Worm (Caenorhabditis elegans): Measurements from ENCODE around the gene ZC412.3.
"Not testable (repeated sequence)": the region's sequence is repeated elsewhere in the genome, so short reads cannot be mapped to it uniquely, and the experiment has no call there.

The ZC412.3 gene

DNA sequence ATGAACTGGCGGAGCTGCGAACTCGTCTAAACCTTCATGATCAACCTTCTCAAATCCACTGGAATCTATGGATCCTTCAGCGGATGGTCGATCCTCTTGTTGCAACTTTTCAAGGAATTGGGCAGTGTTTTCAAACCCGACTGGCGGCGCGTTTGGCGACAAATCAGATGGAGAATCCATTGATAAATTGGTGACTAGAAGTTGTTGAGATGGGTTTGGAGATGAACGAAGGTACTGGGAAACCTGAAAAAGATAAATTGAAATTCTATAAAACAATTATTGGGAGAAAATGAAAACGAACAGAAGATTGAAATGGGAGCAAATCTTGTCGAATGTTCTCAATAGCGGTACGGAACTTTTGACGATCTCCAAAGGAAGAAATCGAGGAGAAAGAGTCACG, 33.2 kb downstream of the ZC412.3 start:
- TF ChIP-seq ztf-29 (GFP tag; IDR thresholded peaks at IDR 0.05) (no peak), med-1 (GFP tag; optimal IDR thresholded peaks at IDR 0.05; ENCODE audit: insufficient read depth) (no peak), tab-1 (GFP tag; IDR thresholded peaks at IDR 0.05) (no peak)

DNA sequence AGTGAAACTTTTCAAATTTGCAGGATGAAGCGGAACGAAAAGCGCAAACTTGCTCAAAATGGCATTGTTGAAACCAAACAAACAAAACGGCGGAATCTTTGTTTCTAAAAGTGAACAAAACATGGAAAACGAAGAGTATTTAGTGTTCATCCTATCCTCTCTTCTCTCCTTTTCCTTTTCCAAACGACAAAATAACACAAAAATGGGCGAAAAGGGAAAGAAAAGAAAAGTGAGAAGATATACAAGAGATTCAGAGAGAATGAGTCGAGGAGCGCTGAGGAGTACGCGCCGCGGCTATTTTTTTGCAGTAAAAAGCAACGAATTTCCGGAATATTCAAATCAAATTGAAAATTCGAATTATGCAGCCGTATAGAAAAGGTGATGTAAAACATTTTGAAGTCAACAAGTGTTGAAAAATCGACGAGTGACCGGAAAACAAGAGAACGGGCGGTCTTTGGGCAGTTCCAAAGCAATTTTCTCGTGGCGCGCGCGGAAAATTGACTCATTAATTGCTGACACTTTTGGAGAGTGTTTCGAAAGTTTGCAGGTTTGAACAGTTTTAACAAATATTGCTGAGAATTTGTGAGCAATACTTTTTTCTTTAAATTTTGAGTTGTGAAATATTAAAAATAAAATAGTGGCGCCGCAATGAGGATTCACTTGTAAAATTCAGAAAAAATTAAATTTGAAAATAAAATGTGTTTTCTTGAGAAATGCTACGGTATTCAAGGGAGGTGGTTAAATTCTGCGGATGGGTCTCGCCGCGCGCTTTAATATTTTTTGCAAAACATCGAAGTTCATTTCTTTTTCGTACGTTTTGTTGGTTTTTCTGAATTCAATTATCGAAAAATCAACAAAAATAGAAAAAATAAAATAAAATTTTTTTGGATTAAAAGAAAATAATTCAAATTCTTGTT, 36.0 kb downstream of the ZC412.3 start:
- no peak for TF ChIP-seq tab-1 (GFP tag; IDR thresholded peaks at IDR 0.05)
- no peak for TF ChIP-seq klf-2 (GFP tag; conservative IDR thresholded peaks at IDR 0.05)
- no peak for TF ChIP-seq flt-1 (GFP tag; IDR thresholded peaks at IDR 0.05)
- no peak for TF ChIP-seq cog-1 (tag; optimal IDR thresholded peaks at IDR 0.05)
- no peak for TF ChIP-seq ztf-23 (GFP tag; IDR thresholded peaks at IDR 0.05)
- TF ChIP-seq med-1 (GFP tag; optimal IDR thresholded peaks at IDR 0.05; ENCODE audit: insufficient read depth), result no peak

DNA sequence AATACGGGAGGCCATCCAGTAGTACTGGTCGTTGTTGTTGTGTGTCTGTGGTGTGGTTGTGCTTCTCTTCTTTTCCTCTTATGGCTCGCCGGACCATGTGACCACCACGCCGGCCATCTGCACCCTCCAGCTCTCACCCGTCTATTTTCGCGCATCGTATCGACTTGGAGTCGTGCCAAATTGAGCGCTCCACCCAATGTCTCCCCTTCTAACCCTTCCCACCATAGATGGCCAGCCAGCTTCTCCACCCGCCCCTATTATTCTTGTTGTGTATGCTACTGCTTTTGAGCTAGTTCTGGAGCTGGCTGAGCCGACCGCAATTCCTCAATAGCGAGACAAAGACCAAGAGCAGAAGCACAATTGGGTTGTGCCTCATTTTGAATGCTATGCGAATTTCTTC, 38.1 kb downstream of the ZC412.3 start:
- no peak for TF ChIP-seq T22C8.4 (GFP tag; IDR thresholded peaks at IDR 0.05)
- TF ChIP-seq ztf-23 (GFP tag; IDR thresholded peaks at IDR 0.05), result peak; percentile 63; the same call in 1 of the 2 replicates
- no peak for TF ChIP-seq klf-2 (GFP tag; conservative IDR thresholded peaks at IDR 0.05)
- TF ChIP-seq ref-1 (GFP tag; conservative IDR thresholded peaks at IDR 0.05), result no peak
- peak; percentile 51; the same call in 1 of the 2 replicates for TF ChIP-seq flt-1 (GFP tag; IDR thresholded peaks at IDR 0.05)
- no peak for TF ChIP-seq cog-1 (tag; optimal IDR thresholded peaks at IDR 0.05)
- no peak for TF ChIP-seq med-1 (GFP tag; optimal IDR thresholded peaks at IDR 0.05; ENCODE audit: insufficient read depth)
- no peak for TF ChIP-seq tab-1 (GFP tag; IDR thresholded peaks at IDR 0.05)
- TF ChIP-seq ztf-29 (GFP tag; IDR thresholded peaks at IDR 0.05), result no peak

DNA sequence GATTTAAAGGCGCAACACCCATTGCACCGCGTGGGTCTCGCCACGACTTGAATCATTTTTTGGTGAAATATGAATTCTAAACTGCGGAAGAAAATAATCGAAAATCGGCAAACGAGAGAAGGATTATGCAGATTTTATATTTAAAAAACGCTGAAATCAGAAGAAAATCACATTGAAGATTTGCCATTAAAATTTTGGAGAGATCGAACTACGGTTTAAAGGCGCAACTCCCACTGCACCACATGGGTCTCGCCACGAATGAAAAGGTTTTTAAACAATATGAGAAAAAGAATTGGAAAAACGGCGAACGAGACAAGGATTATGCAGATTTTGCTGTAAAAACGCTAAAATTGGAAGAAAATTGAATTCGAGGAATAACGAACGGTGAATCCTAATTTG, 38.6 kb downstream of the ZC412.3 start:
- TF ChIP-seq ztf-23 (GFP tag; IDR thresholded peaks at IDR 0.05), result no peak
- TF ChIP-seq ref-1 (GFP tag; conservative IDR thresholded peaks at IDR 0.05), result no peak
- TF ChIP-seq klf-2 (GFP tag; conservative IDR thresholded peaks at IDR 0.05), result no peak
- TF ChIP-seq T22C8.4 (GFP tag; IDR thresholded peaks at IDR 0.05), result no peak
- no peak for TF ChIP-seq med-1 (GFP tag; optimal IDR thresholded peaks at IDR 0.05; ENCODE audit: insufficient read depth)
- no peak for TF ChIP-seq ztf-29 (GFP tag; IDR thresholded peaks at IDR 0.05)
- TF ChIP-seq cog-1 (tag; optimal IDR thresholded peaks at IDR 0.05), result no peak
- no peak for TF ChIP-seq flt-1 (GFP tag; IDR thresholded peaks at IDR 0.05)
- no peak for TF ChIP-seq tab-1 (GFP tag; IDR thresholded peaks at IDR 0.05)

DNA sequence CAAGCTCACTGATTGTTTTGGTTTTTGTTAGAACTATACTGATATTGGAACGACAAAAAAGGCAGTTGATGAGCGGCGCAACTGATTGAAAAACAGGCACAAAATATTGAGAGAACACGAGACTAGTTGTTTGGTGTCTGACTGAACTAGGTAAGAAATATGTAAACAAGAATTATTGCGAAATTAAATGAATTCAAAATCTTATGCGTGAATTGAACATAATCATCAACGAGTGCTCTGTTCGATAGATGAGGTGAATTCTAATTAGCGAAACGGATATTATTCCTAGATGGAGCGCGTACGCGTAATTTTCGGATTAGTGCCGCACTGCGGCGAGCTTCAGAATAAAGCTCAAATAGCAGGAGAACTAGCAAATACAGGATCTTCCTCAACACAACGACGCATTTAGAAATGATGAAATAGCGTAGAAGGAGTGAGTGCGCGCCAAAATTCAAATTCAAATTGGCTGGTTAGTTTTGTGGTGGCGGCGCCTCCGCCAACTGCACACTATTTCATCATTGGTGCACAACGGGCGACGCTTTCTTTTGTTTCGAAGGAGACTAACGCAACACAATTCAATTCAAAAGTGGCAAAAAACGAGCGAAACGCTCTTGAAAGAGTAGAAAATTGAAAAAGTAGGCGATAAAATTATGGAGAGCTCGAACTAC, 39.1 kb downstream of the ZC412.3 start:
- TF ChIP-seq T22C8.4 (GFP tag; IDR thresholded peaks at IDR 0.05), result no peak
- no peak for TF ChIP-seq ztf-29 (GFP tag; IDR thresholded peaks at IDR 0.05)
- TF ChIP-seq ztf-23 (GFP tag; IDR thresholded peaks at IDR 0.05), result 0 out of 2 replicates have a peak, but pooled peaks have one; percentile 48
- no peak for TF ChIP-seq med-1 (GFP tag; optimal IDR thresholded peaks at IDR 0.05; ENCODE audit: insufficient read depth)
- no peak for TF ChIP-seq flt-1 (GFP tag; IDR thresholded peaks at IDR 0.05)
- no peak for TF ChIP-seq tab-1 (GFP tag; IDR thresholded peaks at IDR 0.05)
- TF ChIP-seq cog-1 (tag; optimal IDR thresholded peaks at IDR 0.05), result no peak
- no peak for TF ChIP-seq klf-2 (GFP tag; conservative IDR thresholded peaks at IDR 0.05)

DNA sequence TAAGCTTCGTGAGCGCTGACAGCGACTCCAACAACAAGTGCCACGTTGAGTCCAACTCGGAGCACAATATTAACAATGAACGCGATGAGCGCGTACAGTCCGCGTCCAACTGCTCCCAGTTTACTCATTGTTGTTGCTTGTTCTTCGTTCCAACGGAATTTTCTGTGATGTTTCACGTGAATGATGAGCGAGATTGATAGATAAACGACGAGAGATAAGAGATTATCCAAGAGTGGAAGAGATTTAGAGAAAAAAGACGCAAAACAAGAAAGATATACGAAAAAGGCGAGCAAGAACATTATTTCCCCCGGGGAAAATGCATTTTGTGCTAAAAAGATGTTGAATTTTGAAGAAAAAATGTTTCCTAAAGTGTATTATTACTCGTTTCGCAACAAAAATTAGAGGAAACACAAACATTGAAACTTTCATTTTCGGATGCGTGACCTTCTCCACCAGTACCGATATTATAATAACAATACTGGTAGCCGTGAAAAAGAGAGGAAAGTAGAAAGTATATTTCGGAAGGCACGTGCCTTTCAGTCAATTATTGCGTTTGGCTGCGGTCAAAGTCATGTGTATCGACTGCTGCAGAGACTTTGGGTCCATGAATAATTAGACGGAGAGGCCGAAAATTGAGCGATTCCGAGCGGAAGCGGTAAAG, 39.8 kb downstream of the ZC412.3 start:
- TF ChIP-seq T22C8.4 (GFP tag; IDR thresholded peaks at IDR 0.05) (no peak), klf-2 (GFP tag; conservative IDR thresholded peaks at IDR 0.05) (no peak), cog-1 (tag; optimal IDR thresholded peaks at IDR 0.05) (no peak), tab-1 (GFP tag; IDR thresholded peaks at IDR 0.05) (no peak), flt-1 (GFP tag; IDR thresholded peaks at IDR 0.05) (no peak), ztf-29 (GFP tag; IDR thresholded peaks at IDR 0.05) (no peak), ref-1 (GFP tag; conservative IDR thresholded peaks at IDR 0.05) (no peak), ztf-23 (GFP tag; IDR thresholded peaks at IDR 0.05) (no peak), med-1 (GFP tag; optimal IDR thresholded peaks at IDR 0.05; ENCODE audit: insufficient read depth) (no peak)

DNA sequence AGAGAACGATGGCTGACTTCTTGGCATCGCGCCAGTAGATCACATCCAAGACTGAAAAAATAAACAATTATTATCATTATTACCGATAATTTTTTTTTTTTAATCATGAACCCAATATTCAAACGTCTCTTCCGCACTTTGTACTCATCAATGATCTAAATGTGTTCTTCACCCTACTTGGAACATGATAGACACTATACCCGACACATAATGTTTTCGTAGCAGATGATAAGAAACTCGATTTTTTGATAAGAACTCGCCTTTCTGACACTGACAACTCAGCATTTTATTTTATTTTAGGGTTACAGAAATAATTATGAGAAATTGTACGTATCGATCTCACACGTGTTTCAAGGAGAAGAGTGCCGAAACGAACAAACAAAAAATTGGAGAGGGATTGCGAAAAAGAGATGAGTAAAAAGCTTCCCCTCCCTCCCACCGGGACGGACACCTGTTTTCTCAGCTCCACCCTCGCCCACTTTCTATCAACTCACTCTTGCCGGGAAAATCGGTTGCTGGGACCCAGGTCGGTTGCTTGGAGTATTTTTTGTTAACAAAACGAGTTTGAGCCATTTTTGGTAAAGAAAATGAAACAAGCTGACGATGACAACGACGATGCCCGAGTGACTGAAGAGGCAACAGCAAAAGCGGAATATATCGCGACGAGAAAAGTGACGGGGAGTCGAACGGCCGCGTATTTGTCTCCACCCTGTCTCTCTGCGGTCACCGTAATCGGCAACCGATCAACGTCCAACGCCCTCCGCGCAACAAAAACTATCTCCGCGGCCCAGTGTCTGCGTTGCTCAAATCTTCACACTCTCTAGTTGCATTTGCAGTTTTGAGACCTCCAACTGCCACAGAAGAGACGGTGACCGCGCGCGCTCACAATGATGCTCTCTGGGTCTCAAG, 40.8 kb downstream of the ZC412.3 start:
- no peak for TF ChIP-seq med-1 (GFP tag; optimal IDR thresholded peaks at IDR 0.05; ENCODE audit: insufficient read depth)
- TF ChIP-seq ztf-29 (GFP tag; IDR thresholded peaks at IDR 0.05), result 0 out of 2 replicates have a peak, but pooled peaks have one; percentile 5
- TF ChIP-seq flt-1 (GFP tag; IDR thresholded peaks at IDR 0.05), result 0 out of 2 replicates have a peak, but pooled peaks have one; percentile 33

DNA sequence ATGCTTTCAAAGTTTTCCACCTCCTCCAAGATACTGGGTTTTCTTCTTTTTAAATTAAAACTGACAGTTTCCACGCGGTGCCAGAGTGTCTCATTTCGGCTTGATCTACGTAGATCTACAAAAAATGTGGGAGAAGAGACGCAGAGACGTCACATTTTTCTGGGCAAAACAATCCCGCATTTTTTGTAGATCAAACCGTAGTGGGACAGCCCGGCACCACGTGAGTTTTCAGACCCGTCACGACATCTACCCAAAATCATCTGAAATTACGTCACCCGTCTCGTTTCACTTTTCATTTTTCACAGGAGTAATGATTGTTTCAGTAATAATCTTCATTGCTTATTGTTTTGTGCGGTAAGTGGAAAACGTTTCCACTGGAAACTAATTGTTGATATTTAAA, 42.9 kb downstream of the ZC412.3 start:
- no peak for TF ChIP-seq flt-1 (GFP tag; IDR thresholded peaks at IDR 0.05)
- TF ChIP-seq klf-2 (GFP tag; conservative IDR thresholded peaks at IDR 0.05), result no peak
- 0 out of 2 replicates have a peak, but pooled peaks have one; percentile 17 for TF ChIP-seq ztf-29 (GFP tag; IDR thresholded peaks at IDR 0.05)
- no peak for TF ChIP-seq ref-1 (GFP tag; conservative IDR thresholded peaks at IDR 0.05)

DNA sequence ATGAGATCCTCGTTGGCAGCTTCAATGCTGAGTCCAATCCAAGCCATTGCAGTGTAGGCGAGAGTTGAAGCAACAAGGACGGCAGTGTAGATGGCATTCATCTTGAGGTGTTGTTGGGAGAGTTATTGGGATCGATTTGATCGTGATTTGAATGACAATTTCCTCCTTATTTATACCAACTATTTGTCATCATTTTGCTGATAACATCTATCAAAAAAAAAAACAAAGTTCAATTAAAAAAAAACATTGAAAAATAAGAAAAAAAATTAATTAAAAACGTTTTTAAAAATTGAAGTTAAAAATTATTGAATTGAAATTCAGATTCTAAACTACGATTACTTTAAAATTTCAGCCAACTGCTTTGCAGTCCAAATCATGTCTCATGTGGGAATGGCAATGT, 44.4 kb downstream of the ZC412.3 start, which contains the start of gene nspa-8:
Gene nspa-8 (minus strand): TSS at position 101 of the 400 bp plus-strand sequence.
- TF ChIP-seq flt-1 (GFP tag; IDR thresholded peaks at IDR 0.05); ref-1 (GFP tag; conservative IDR thresholded peaks at IDR 0.05); ztf-29 (GFP tag; IDR thresholded peaks at IDR 0.05): not testable (repeated sequence)
